Fruit fly (Drosophila melanogaster): ENCODE measurements around the gene CG7115.

Gene CG7115

DNA sequence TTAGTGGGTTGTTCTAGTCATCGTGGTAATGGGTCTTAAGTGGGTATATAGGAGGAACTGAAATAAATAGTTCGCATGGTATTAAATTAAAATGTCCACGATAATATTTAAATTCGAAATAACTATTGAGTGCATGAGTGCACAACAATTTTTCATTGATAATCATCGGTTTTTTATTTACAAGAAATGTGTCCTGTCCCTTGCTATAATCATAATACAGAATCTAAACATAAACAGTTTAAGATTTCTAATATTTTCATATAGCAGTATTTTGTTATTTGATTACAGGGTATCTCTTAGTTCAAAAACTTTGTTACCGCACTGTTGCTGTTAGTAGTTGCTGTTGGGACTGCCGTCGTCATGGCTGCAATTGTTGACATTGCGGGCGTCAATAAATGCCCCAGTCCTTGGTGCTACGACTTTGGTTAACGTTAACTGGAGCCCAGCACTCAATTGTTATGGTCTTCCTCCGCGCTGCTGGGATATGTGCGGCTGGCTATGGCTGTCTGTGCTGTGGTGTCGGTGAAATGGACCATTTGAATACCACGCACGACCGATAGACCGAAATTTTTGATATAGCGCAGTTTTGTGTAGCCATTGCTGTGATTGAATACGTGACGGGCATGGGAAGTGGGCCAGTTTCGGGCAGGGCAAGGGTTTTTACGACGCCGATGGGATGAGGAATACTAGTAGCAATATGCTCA is 51.0 kb downstream of the CG7115 start (continued):
- TF ChIP-seq CG33557 (GFP tag; optimal IDR thresholded peaks at IDR 0.05): no peak
- no peak for TF ChIP-seq CG6254 (GFP tag; optimal IDR thresholded peaks at IDR 0.05)
- TF ChIP-seq CG32767 (GFP tag; IDR thresholded peaks at IDR 0.05): no peak
- peak; percentile 52 for TF ChIP-seq CG12391 (tag; optimal IDR thresholded peaks at IDR 0.05)
- TF ChIP-seq CG30431 (GFP tag; optimal IDR thresholded peaks at IDR 0.05): no peak
- TF ChIP-seq H15 (GFP tag; IDR thresholded peaks at IDR 0.05): no peak
- TF ChIP-seq sens (GFP tag): peak; percentile 86
- TF ChIP-seq CG15011 (GFP tag; optimal IDR thresholded peaks at IDR 0.05): peak; percentile 39
- TF ChIP-seq CG3065 (GFP tag; optimal IDR thresholded peaks at IDR 0.05): no peak
- no peak for TF ChIP-seq CG17912 (GFP tag; optimal IDR thresholded peaks at IDR 0.05)
- TF ChIP-seq Atf3 (GFP tag; optimal IDR thresholded peaks at IDR 0.05): no peak
- peak; percentile 15; the same call in 1 of the 2 replicates for TF ChIP-seq CG4730 (GFP tag; IDR thresholded peaks at IDR 0.05)
- TF ChIP-seq lola (GFP tag; optimal IDR thresholded peaks at IDR 0.05): no peak
- no peak for TF ChIP-seq CG16815 (GFP tag; optimal IDR thresholded peaks at IDR 0.05)
- TF ChIP-seq CG12769 (tag; optimal IDR thresholded peaks at IDR 0.05): peak; percentile 10
- no peak for TF ChIP-seq CG17612 (GFP tag; IDR thresholded peaks at IDR 0.05)
- TF ChIP-seq CG6791 (GFP tag; IDR thresholded peaks at IDR 0.05; ENCODE audit: partially characterized antibody): no peak
- TF ChIP-seq zf30C (GFP tag; optimal IDR thresholded peaks at IDR 0.05): no peak
- peak; percentile 47; the same call in 1 of the 2 replicates for TF ChIP-seq lmd (GFP tag; IDR thresholded peaks at IDR 0.05)
- peak; percentile 60 for TF ChIP-seq CG17359 (tag; optimal IDR thresholded peaks at IDR 0.05)
- no peak for TF ChIP-seq CG15696 (tag; optimal IDR thresholded peaks at IDR 0.05)
- TF ChIP-seq gcm (GFP tag; optimal IDR thresholded peaks at IDR 0.05): no peak
- TF ChIP-seq Dfd (GFP tag; optimal IDR thresholded peaks at IDR 0.05): no peak
- peak; percentile 71 for TF ChIP-seq Atf6 (GFP tag; IDR thresholded peaks at IDR 0.05)
- peak; percentile 69 for TF ChIP-seq Fer1 (GFP tag; optimal IDR thresholded peaks at IDR 0.05)
- no peak for TF ChIP-seq CG1233 (GFP tag; optimal IDR thresholded peaks at IDR 0.05)
- TF ChIP-seq CG16779 (GFP tag; IDR thresholded peaks at IDR 0.05): no peak
- TF ChIP-seq emc (GFP tag; optimal IDR thresholded peaks at IDR 0.05): no peak
- no peak for TF ChIP-seq jumu (GFP tag; optimal IDR thresholded peaks at IDR 0.05)
- TF ChIP-seq CG2199 (GFP tag; IDR thresholded peaks at IDR 0.05): no peak
- peak; percentile 73 for TF ChIP-seq CG15269 (tag; optimal IDR thresholded peaks at IDR 0.05)
- TF ChIP-seq Hr3 (GFP tag; optimal IDR thresholded peaks at IDR 0.05): peak; percentile 42
- no peak for TF ChIP-seq her (GFP tag; optimal IDR thresholded peaks at IDR 0.05)
- peak; percentile 65 for TF ChIP-seq CG8924 (tag; optimal IDR thresholded peaks at IDR 0.05)
- no peak for TF ChIP-seq Dip2 (GFP tag; IDR thresholded peaks at IDR 0.05)
- TF ChIP-seq CG4617 (GFP tag; optimal IDR thresholded peaks at IDR 0.05; ENCODE audit: borderline replicate concordance): no peak
- no peak for TF ChIP-seq Mrtf (GFP tag; IDR thresholded peaks at IDR 0.05)
- no peak for TF ChIP-seq psq (GFP tag; optimal IDR thresholded peaks at IDR 0.05)
- no peak for TF ChIP-seq dm (GFP tag; optimal IDR thresholded peaks at IDR 0.05)
- TF ChIP-seq CG9932 (GFP tag; IDR thresholded peaks at IDR 0.05): peak; percentile 46
- 0 out of 2 replicates have a peak, but pooled peaks have one; percentile 23 for TF ChIP-seq CG14667 (GFP tag; IDR thresholded peaks at IDR 0.05)
- TF ChIP-seq twi (tag; optimal IDR thresholded peaks at IDR 0.05): no peak
- no peak for TF ChIP-seq Sry-β (GFP tag; optimal IDR thresholded peaks at IDR 0.05)
- no peak for TF ChIP-seq Taf1 (GFP tag; IDR thresholded peaks at IDR 0.05)
- no peak for TF ChIP-seq otp (GFP tag; IDR thresholded peaks at IDR 0.05)
- TF ChIP-seq caup (GFP tag; optimal IDR thresholded peaks at IDR 0.05; ENCODE audit: severe bottlenecking): peak; percentile 58
- no peak for TF ChIP-seq Bdp1 (GFP tag; optimal IDR thresholded peaks at IDR 0.05)
- no peak for TF ChIP-seq kah (GFP tag; optimal IDR thresholded peaks at IDR 0.05)
- no peak for TF ChIP-seq CG14860 (GFP tag; IDR thresholded peaks at IDR 0.05; ENCODE audit: partially characterized antibody)
- peak; percentile 78 for TF ChIP-seq Hmr (GFP tag; optimal IDR thresholded peaks at IDR 0.05)
